Worm (Caenorhabditis elegans) whole organism, mixed stage, embryonic: ENCODE measurements around the gene uncp-18.

Experiments
- M03D4.4 ChIP-seq: sonication (generic microtip); optimal IDR thresholded peaks from 2 replicates; lab custom pipeline; 2017; ENCODE audit warnings: mild to moderate bottlenecking, missing genetic modification characterization, missing compliant biosample characterization
- bed-3 ChIP-seq: fragments of 200-800 bp; sonication (Bioruptor generic); optimal IDR thresholded peaks from 3 replicates; lab custom pipeline; 2018; ENCODE audit warnings: mild to moderate bottlenecking, missing genetic modification characterization, moderate library complexity, missing compliant biosample characterization
- blmp-1 ChIP-seq: fragments of 150-350 bp; optimal IDR thresholded peaks from 2 replicates; lab custom pipeline; 2014; ENCODE audit warnings: missing biosample characterization, missing genetic modification characterization
- ceh-39 ChIP-seq: fragments of 150-350 bp; optimal IDR thresholded peaks from 2 replicates; lab custom pipeline; 2014; ENCODE audit warnings: missing biosample characterization, missing genetic modification characterization
- ceh-83 ChIP-seq: fragments of 200-800 bp; sonication (Bioruptor generic); optimal IDR thresholded peaks from 2 replicates; lab custom pipeline; 2018; ENCODE audit warnings: mild to moderate bottlenecking, missing genetic modification characterization, missing compliant biosample characterization
- ces-1 ChIP-seq: fragments of 150-350 bp; optimal IDR thresholded peaks from 2 replicates; lab custom pipeline; 2014; ENCODE audit warnings: missing biosample characterization, missing genetic modification reagents, missing genetic modification characterization
- cnd-1 ChIP-seq: fragments of 200-800 bp; sonication (Bioruptor generic); optimal IDR thresholded peaks from 2 replicates; lab custom pipeline; 2018; ENCODE audit warnings: mild to moderate bottlenecking, missing genetic modification characterization, missing compliant biosample characterization
- drap-1 ChIP-seq: fragments of 200-800 bp; sonication (Bioruptor generic); optimal IDR thresholded peaks from 3 replicates; lab custom pipeline; 2018; ENCODE audit warnings: mild to moderate bottlenecking, missing genetic modification characterization, missing compliant biosample characterization
- elt-1 ChIP-seq: sonication (generic microtip); optimal IDR thresholded peaks from 2 replicates; lab custom pipeline; 2017; ENCODE audit warnings: missing genetic modification characterization, mild to moderate bottlenecking, missing compliant biosample characterization, antibody characterized with exemption, moderate library complexity, borderline replicate concordance; ENCODE audit not compliant: insufficient read depth
- elt-3 ChIP-seq: fragments of 150-350 bp; optimal IDR thresholded peaks from 2 replicates; lab custom pipeline; 2014; ENCODE audit warnings: missing biosample characterization, missing genetic modification characterization
- flh-1 ChIP-seq: fragments of 200-800 bp; sonication (Bioruptor generic); optimal IDR thresholded peaks from 2 replicates; lab custom pipeline; 2018; ENCODE audit warnings: mild to moderate bottlenecking, missing genetic modification characterization, moderate library complexity, missing compliant biosample characterization
- ham-2 ChIP-seq: fragments of 200-800 bp; sonication (Bioruptor generic); optimal IDR thresholded peaks from 2 replicates; lab custom pipeline; 2018; ENCODE audit warnings: mild to moderate bottlenecking, missing genetic modification characterization, missing compliant biosample characterization
- hlh-1 ChIP-seq: fragments of 150-350 bp; optimal IDR thresholded peaks from 2 replicates; lab custom pipeline; 2014; ENCODE audit warnings: missing biosample characterization, missing genetic modification reagents, missing genetic modification characterization
- lin-13 ChIP-seq: fragments of 150-350 bp; optimal IDR thresholded peaks from 2 replicates; lab custom pipeline; 2014; ENCODE audit warnings: missing biosample characterization, missing genetic modification characterization
- lin-32 ChIP-seq: fragments of 200-800 bp; sonication (Bioruptor generic); optimal IDR thresholded peaks from 2 replicates; lab custom pipeline; 2018; ENCODE audit warnings: mild to moderate bottlenecking, missing genetic modification characterization, missing compliant biosample characterization
- lsy-2 ChIP-seq: fragments of 150-350 bp; optimal IDR thresholded peaks from 2 replicates; lab custom pipeline; 2014; ENCODE audit warnings: missing biosample characterization, missing genetic modification characterization
- mab-5 ChIP-seq: fragments of 150-350 bp; optimal IDR thresholded peaks from 2 replicates; lab custom pipeline; 2014; ENCODE audit warnings: missing biosample characterization, missing genetic modification characterization
- mep-1 ChIP-seq: fragments of 150-350 bp; optimal IDR thresholded peaks from 2 replicates; lab custom pipeline; 2017; ENCODE audit warnings: missing biosample characterization, missing genetic modification reagents, missing genetic modification characterization, inconsistent platforms
- mls-2 ChIP-seq: sonication (generic microtip); optimal IDR thresholded peaks from 2 replicates; lab custom pipeline; 2016; ENCODE audit warnings: mild to moderate bottlenecking, missing genetic modification characterization, moderate library complexity, missing compliant biosample characterization
- nhr-12 ChIP-seq: fragments of 150-350 bp; optimal IDR thresholded peaks from 2 replicates; lab custom pipeline; 2014; ENCODE audit warnings: missing biosample characterization, missing genetic modification characterization
- nhr-2 ChIP-seq: fragments of 150-350 bp; optimal IDR thresholded peaks from 2 replicates; lab custom pipeline; 2014; ENCODE audit warnings: missing biosample characterization, missing genetic modification characterization
- nhr-237 ChIP-seq: fragments of 150-350 bp; optimal IDR thresholded peaks from 2 replicates; lab custom pipeline; 2014; ENCODE audit warnings: missing biosample characterization, missing genetic modification characterization
- nhr-28 ChIP-seq: fragments of 150-350 bp; optimal IDR thresholded peaks from 2 replicates; lab custom pipeline; 2014; ENCODE audit warnings: missing biosample characterization, missing genetic modification characterization
- nhr-76 ChIP-seq: sonication (generic microtip); optimal IDR thresholded peaks from 2 replicates; lab custom pipeline; 2017; ENCODE audit warnings: missing biosample characterization, missing genetic modification characterization
- pha-4 ChIP-seq: fragments of 150-350 bp; optimal IDR thresholded peaks from 2 replicates; lab custom pipeline; 2018; ENCODE audit warnings: missing biosample characterization, missing genetic modification reagents, missing genetic modification characterization
- sem-2 ChIP-seq: fragments of 200-800 bp; sonication (Bioruptor generic); optimal IDR thresholded peaks from 2 replicates; lab custom pipeline; 2018; ENCODE audit warnings: mild to moderate bottlenecking, missing genetic modification characterization, missing compliant biosample characterization
- snpc-4 ChIP-seq: fragments of 150-350 bp; optimal IDR thresholded peaks from 2 replicates; lab custom pipeline; 2014; ENCODE audit warnings: missing biosample characterization, missing genetic modification characterization
- sptf-1 ChIP-seq: sonication (generic microtip); optimal IDR thresholded peaks from 2 replicates; lab custom pipeline; 2017; ENCODE audit warnings: mild to moderate bottlenecking, missing genetic modification characterization, moderate library complexity, missing compliant biosample characterization
- unc-120 ChIP-seq: sonication (generic microtip); optimal IDR thresholded peaks from 2 replicates; lab custom pipeline; 2017; ENCODE audit warnings: missing genetic modification characterization, missing compliant biosample characterization; ENCODE audit not compliant: poor library complexity, severe bottlenecking
- unc-39 ChIP-seq: fragments of 150-350 bp; optimal IDR thresholded peaks from 2 replicates; lab custom pipeline; 2014; ENCODE audit warnings: missing biosample characterization, missing genetic modification characterization
- unc-62 ChIP-seq: fragments of 150-350 bp; optimal IDR thresholded peaks from 2 replicates; lab custom pipeline; 2014; ENCODE audit warnings: missing biosample characterization, missing genetic modification reagents, missing genetic modification characterization
- zip-8 ChIP-seq: fragments of 150-350 bp; optimal IDR thresholded peaks from 2 replicates; lab custom pipeline; 2014; ENCODE audit warnings: missing biosample characterization, missing genetic modification characterization
- ztf-11 ChIP-seq: fragments of 150-350 bp; optimal IDR thresholded peaks from 2 replicates; lab custom pipeline; 2014; ENCODE audit warnings: missing biosample characterization, missing genetic modification characterization

The uncp-18 gene

ce11 chrIV:372146-372789 lies 18.1 kb upstream of the uncp-18 start:
- TF ChIP-seq sem-2 (GFP tag; lab: Kevin White, UChicago) (no peak), unc-62 (GFP tag; lab: Kevin White, UChicago) (no peak), nhr-2 (tag; lab: Kevin White, UChicago) (no peak), unc-120 (tag; lab: Kevin White, UChicago) (peak; percentile 62), drap-1 (GFP tag; lab: Kevin White, UChicago) (no peak), lin-13 (tag; lab: Kevin White, UChicago) (no peak), lsy-2 (tag; lab: Kevin White, UChicago) (peak; percentile 32), zip-8 (tag; lab: Kevin White, UChicago) (peak; percentile 96), elt-3 (no peak), unc-39 (tag; lab: Kevin White, UChicago) (no peak), nhr-12 (tag; lab: Kevin White, UChicago) (no peak), ces-1 (GFP tag; lab: Kevin White, UChicago) (peak; percentile 70), elt-1 (tag; lab: Kevin White, UChicago) (no peak), bed-3 (GFP tag; lab: Kevin White, UChicago) (no peak), flh-1 (GFP tag; lab: Kevin White, UChicago) (no peak), snpc-4 (tag; lab: Kevin White, UChicago) (no peak)

ce11 chrIV:373963-374362 lies 16.4 kb upstream of the uncp-18 start:
- TF ChIP-seq mls-2 (no peak), lin-13 (tag; lab: Kevin White, UChicago) (no peak), unc-39 (tag; lab: Kevin White, UChicago) (no peak), nhr-76 (tag; lab: Kevin White, UChicago) (no peak), unc-120 (tag; lab: Kevin White, UChicago) (no peak), elt-3 (no peak), bed-3 (GFP tag; lab: Kevin White, UChicago) (no peak), nhr-28 (tag; lab: Kevin White, UChicago) (no peak), cnd-1 (tag; lab: Kevin White, UChicago) (no peak), lin-32 (no peak), hlh-1 (tag; lab: Kevin White, UChicago) (no peak), elt-1 (tag; lab: Kevin White, UChicago) (no peak), nhr-12 (tag; lab: Kevin White, UChicago) (no peak)

ce11 chrIV:375915-376314 lies 14.4 kb upstream of the uncp-18 start, which contains the start of gene fln-1:
Gene fln-1, minus strand, starts transcription at chrIV:376015.
- TF ChIP-seq mls-2 (no peak), pha-4 (tag; lab: Kevin White, UChicago) (no peak), bed-3 (GFP tag; lab: Kevin White, UChicago) (no peak), nhr-237 (tag; lab: Kevin White, UChicago) (no peak), sptf-1 (tag; lab: Kevin White, UChicago) (no peak), M03D4.4 (no peak), nhr-28 (tag; lab: Kevin White, UChicago) (no peak), ceh-83 (GFP tag; lab: Kevin White, UChicago) (no peak), ham-2 (GFP tag; lab: Kevin White, UChicago) (no peak)
- TF ChIP-seq, all 35 proteins: peak for 0

- TF ChIP-seq blmp-1 (tag; lab: Kevin White, UChicago) (no peak), drap-1 (GFP tag; lab: Kevin White, UChicago) (no peak), nhr-76 (tag; lab: Kevin White, UChicago) (no peak), unc-62 (GFP tag; lab: Kevin White, UChicago) (no peak)
Measured at ce11 chrIV:377791-378190, 12.6 kb upstream of the uncp-18 start.

- TF ChIP-seq elt-1 (tag; lab: Kevin White, UChicago), result no peak
- TF ChIP-seq lsy-2 (tag; lab: Kevin White, UChicago), result no peak
- no peak for TF ChIP-seq elt-3
- TF ChIP-seq nhr-12 (tag; lab: Kevin White, UChicago), result no peak
- no peak for TF ChIP-seq mab-5 (tag; lab: Kevin White, UChicago)
- no peak for TF ChIP-seq blmp-1 (tag; lab: Kevin White, UChicago)
- TF ChIP-seq nhr-76 (tag; lab: Kevin White, UChicago), result no peak
- no peak for TF ChIP-seq ztf-11 (tag; lab: Kevin White, UChicago)
- TF ChIP-seq mls-2, result no peak
- TF ChIP-seq ham-2 (GFP tag; lab: Kevin White, UChicago), result no peak
- TF ChIP-seq sem-2 (GFP tag; lab: Kevin White, UChicago), result no peak
- no peak for TF ChIP-seq snpc-4 (tag; lab: Kevin White, UChicago)
- TF ChIP-seq ceh-39, result no peak
- TF ChIP-seq flh-1 (GFP tag; lab: Kevin White, UChicago), result no peak
- TF ChIP-seq mep-1, result no peak
- no peak for TF ChIP-seq lin-32
- no peak for TF ChIP-seq lin-13 (tag; lab: Kevin White, UChicago)
- TF ChIP-seq zip-8 (tag; lab: Kevin White, UChicago), result no peak
Measured at ce11 chrIV:378367-378766, 12.0 kb upstream of the uncp-18 start.
